Fruit fly (Drosophila melanogaster) S2 (cell line): ENCODE results near the gene tara.

Experiments used
- CG8478 ChIP-seq: fragments of >200 bp; optimal IDR thresholded peaks from 2 replicates; lab custom pipeline; 2018
- CTCF ChIP-seq, 2 experiments: fragments of >200 bp; optimal IDR thresholded peaks; 2 replicates each; lab custom pipeline; 2018

dm6 chr3R:16253427-16253883 is 28.0 kb downstream of the tara start:
- TF ChIP-seq CG8478 (lab: Kevin White, UChicago) = no peak
- no peak for TF ChIP-seq CTCF (optimal IDR thresholded peaks at IDR 0.05; lab: Kevin White, UChicago)
